Worm (Caenorhabditis elegans) whole organism, mixed stage, embryonic: Measurements from ENCODE around the gene Y43C5B.3.

Experiments
- ceh-39 ChIP-seq: fragments of 150-350 bp; optimal IDR thresholded peaks from 2 replicates; lab custom pipeline; 2014; ENCODE audit warnings: missing biosample characterization, missing genetic modification characterization
- elt-1 ChIP-seq: sonication (generic microtip); optimal IDR thresholded peaks from 2 replicates; lab custom pipeline; 2017; ENCODE audit warnings: missing genetic modification characterization, mild to moderate bottlenecking, missing compliant biosample characterization, antibody characterized with exemption, moderate library complexity, borderline replicate concordance; ENCODE audit not compliant: insufficient read depth
- flh-1 ChIP-seq: fragments of 200-800 bp; sonication (Bioruptor generic); optimal IDR thresholded peaks from 2 replicates; lab custom pipeline; 2018; ENCODE audit warnings: mild to moderate bottlenecking, missing genetic modification characterization, moderate library complexity, missing compliant biosample characterization
- ham-2 ChIP-seq: fragments of 200-800 bp; sonication (Bioruptor generic); optimal IDR thresholded peaks from 2 replicates; lab custom pipeline; 2018; ENCODE audit warnings: mild to moderate bottlenecking, missing genetic modification characterization, missing compliant biosample characterization
- lin-13 ChIP-seq: fragments of 150-350 bp; optimal IDR thresholded peaks from 2 replicates; lab custom pipeline; 2014; ENCODE audit warnings: missing biosample characterization, missing genetic modification characterization
- mab-5 ChIP-seq: fragments of 150-350 bp; optimal IDR thresholded peaks from 2 replicates; lab custom pipeline; 2014; ENCODE audit warnings: missing biosample characterization, missing genetic modification characterization
- nhr-28 ChIP-seq: fragments of 150-350 bp; optimal IDR thresholded peaks from 2 replicates; lab custom pipeline; 2014; ENCODE audit warnings: missing biosample characterization, missing genetic modification characterization
- nhr-76 ChIP-seq: sonication (generic microtip); optimal IDR thresholded peaks from 2 replicates; lab custom pipeline; 2017; ENCODE audit warnings: missing biosample characterization, missing genetic modification characterization
- snpc-4 ChIP-seq: fragments of 150-350 bp; optimal IDR thresholded peaks from 2 replicates; lab custom pipeline; 2014; ENCODE audit warnings: missing biosample characterization, missing genetic modification characterization
- unc-39 ChIP-seq: fragments of 150-350 bp; optimal IDR thresholded peaks from 2 replicates; lab custom pipeline; 2014; ENCODE audit warnings: missing biosample characterization, missing genetic modification characterization
- unc-62 ChIP-seq: fragments of 150-350 bp; optimal IDR thresholded peaks from 2 replicates; lab custom pipeline; 2014; ENCODE audit warnings: missing biosample characterization, missing genetic modification reagents, missing genetic modification characterization
- zip-8 ChIP-seq: fragments of 150-350 bp; optimal IDR thresholded peaks from 2 replicates; lab custom pipeline; 2014; ENCODE audit warnings: missing biosample characterization, missing genetic modification characterization

ce11 chrIV:10345486-10345885, 4.9 kb upstream of the Y43C5B.3 start:
- TF ChIP-seq snpc-4 (tag; lab: Kevin White, UChicago) (no peak), flh-1 (GFP tag; lab: Kevin White, UChicago) (no peak), ham-2 (GFP tag; lab: Kevin White, UChicago) (no peak), nhr-76 (no peak), ceh-39 (tag; lab: Kevin White, UChicago) (no peak), mab-5 (tag; lab: Kevin White, UChicago) (no peak), lin-13 (tag; lab: Kevin White, UChicago) (no peak), unc-39 (no peak), zip-8 (no peak), elt-1 (no peak), unc-62 (GFP tag; lab: Kevin White, UChicago) (no peak), nhr-28 (tag; lab: Kevin White, UChicago) (no peak)
